Fruit fly (Drosophila melanogaster): Measurements from ENCODE around the gene CG12347.

CG12347 gene

dm6 chr3R:17951780-17952179, 45.5 kb downstream of the CG12347 start:
- no peak for TF ChIP-seq sv (GFP tag; optimal IDR thresholded peaks at IDR 0.05)
- peak; percentile 40 for TF ChIP-seq woc (GFP tag; optimal IDR thresholded peaks at IDR 0.05)

- TF ChIP-seq CG32264 (GFP tag; optimal IDR thresholded peaks at IDR 0.05) = no peak
- TF ChIP-seq Dfd (GFP tag; optimal IDR thresholded peaks at IDR 0.05) = peak; percentile 38
Measured at dm6 chr3R:17952412-17952811, 46.2 kb downstream of the CG12347 start.

dm6 chr3R:17953884-17954283, 47.6 kb downstream of the CG12347 start:
- TF ChIP-seq ey (GFP tag; optimal IDR thresholded peaks at IDR 0.05) (no peak), pan (optimal IDR thresholded peaks at IDR 0.05) (no peak), Dfd (GFP tag; optimal IDR thresholded peaks at IDR 0.05) (no peak), Hr78 (GFP tag; optimal IDR thresholded peaks at IDR 0.05) (no peak), dmrt93B (GFP tag; optimal IDR thresholded peaks at IDR 0.05) (no peak), Dif (GFP tag; optimal IDR thresholded peaks at IDR 0.05; ENCODE audit: partially characterized antibody) (no peak), HLH106 (tag; optimal IDR thresholded peaks at IDR 0.05) (no peak), GATAd (GFP tag; optimal IDR thresholded peaks at IDR 0.05) (no peak), fru (GFP tag; optimal IDR thresholded peaks at IDR 0.05) (no peak)

- TF ChIP-seq Hr78 (GFP tag; optimal IDR thresholded peaks at IDR 0.05) = no peak
Measured at dm6 chr3R:17955737-17956136, 49.5 kb downstream of the CG12347 start.
